Worm (Caenorhabditis elegans): ENCODE measurements around the gene M01H9.3.

The M01H9.3 gene

DNA sequence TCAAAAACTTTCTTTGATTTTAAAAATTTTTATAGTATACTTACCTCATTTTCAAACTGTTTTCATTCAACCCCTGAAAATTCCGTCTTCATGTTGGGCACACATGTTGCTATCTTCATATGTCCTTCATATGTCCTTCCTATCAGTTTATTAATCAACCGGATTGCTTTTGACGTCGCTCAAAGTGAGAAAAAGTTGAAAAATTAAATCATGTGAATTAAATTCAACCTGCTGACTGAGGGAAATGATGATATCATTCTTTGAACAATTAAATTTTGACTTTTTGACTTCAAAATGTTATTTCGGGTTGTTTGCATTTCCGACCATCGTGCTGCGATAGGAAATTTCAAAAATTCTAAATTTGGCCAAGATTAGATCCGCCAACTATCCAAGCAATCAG is 7.7 kb upstream of the M01H9.3 start:
- TF ChIP-seq dao-5 (tag; optimal IDR thresholded peaks at IDR 0.05) (no peak), W03F9.2 (tag; optimal IDR thresholded peaks at IDR 0.05) (no peak), him-1 (tag; optimal IDR thresholded peaks at IDR 0.05) (no peak)

DNA sequence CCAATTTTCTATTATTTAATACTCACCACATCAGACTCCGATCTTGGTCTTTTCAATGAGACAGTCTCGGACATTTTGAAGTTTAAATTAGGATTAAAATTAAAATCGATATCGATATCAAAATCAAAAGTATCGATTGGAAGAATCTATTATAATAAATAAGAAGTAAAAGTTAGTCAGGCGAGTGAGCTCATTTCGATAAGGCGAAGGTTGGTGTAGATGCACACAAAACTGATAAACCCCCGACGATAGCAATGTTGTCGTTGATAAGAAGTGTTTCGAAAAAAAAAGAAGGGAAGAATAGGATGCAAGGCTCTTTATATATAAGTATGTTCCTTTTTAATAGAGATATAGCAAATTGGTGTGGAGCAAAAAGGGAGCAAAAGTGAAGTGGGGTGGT is 5.7 kb upstream of the M01H9.3 start, which contains the start of gene M01H9.4:
Gene M01H9.4 (minus strand): TSS at position 379 of the 400 bp plus-strand sequence.
- TF ChIP-seq dao-5 (tag; optimal IDR thresholded peaks at IDR 0.05) (no peak), him-1 (tag; optimal IDR thresholded peaks at IDR 0.05) (no peak), W03F9.2 (tag; optimal IDR thresholded peaks at IDR 0.05) (no peak)

DNA sequence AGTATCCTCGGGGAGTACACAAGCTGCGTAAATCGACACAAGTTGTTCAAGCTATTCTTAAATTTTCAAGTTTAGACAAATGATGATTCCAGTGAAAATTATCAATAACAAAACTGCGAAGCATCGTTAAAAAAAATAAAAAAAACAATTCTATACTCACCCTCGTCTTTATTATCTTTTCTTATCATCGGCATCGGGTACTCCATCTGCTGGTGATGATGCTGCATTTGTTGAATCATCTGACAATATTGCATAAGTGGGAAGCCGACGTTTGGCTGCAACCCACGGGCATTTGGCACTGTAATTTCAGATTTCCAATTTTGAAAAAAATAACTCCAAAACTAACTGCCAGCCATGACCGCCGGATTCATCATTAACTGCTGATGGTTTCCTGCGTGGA is 4.4 kb upstream of the M01H9.3 start:
- TF ChIP-seq him-1 (tag; optimal IDR thresholded peaks at IDR 0.05) (no peak), dao-5 (tag; optimal IDR thresholded peaks at IDR 0.05) (no peak), W03F9.2 (tag; optimal IDR thresholded peaks at IDR 0.05) (no peak)

- TF ChIP-seq W03F9.2 (tag; optimal IDR thresholded peaks at IDR 0.05) (no peak), him-1 (tag; optimal IDR thresholded peaks at IDR 0.05) (no peak), dao-5 (tag; optimal IDR thresholded peaks at IDR 0.05) (no peak)
These were observed 3.2 kb upstream of the M01H9.3 start, which contains the start of gene M01H9.10 for ce11 chrIV:4480027-4480426. M01H9.10 (minus strand) TSS chrIV:4480127.

- TF ChIP-seq dao-5 (tag; optimal IDR thresholded peaks at IDR 0.05) (no peak), W03F9.2 (tag; optimal IDR thresholded peaks at IDR 0.05) (no peak), him-1 (tag; optimal IDR thresholded peaks at IDR 0.05) (no peak)
These were observed 1.8 kb upstream of the M01H9.3 start for ce11 chrIV:4478612-4479011.

- TF ChIP-seq W03F9.2 (tag; optimal IDR thresholded peaks at IDR 0.05) (no peak), him-1 (tag; optimal IDR thresholded peaks at IDR 0.05) (no peak), dao-5 (tag; optimal IDR thresholded peaks at IDR 0.05) (no peak)
These were observed 1.3 kb downstream of the M01H9.3 start for ce11 chrIV:4475362-4476086.

DNA sequence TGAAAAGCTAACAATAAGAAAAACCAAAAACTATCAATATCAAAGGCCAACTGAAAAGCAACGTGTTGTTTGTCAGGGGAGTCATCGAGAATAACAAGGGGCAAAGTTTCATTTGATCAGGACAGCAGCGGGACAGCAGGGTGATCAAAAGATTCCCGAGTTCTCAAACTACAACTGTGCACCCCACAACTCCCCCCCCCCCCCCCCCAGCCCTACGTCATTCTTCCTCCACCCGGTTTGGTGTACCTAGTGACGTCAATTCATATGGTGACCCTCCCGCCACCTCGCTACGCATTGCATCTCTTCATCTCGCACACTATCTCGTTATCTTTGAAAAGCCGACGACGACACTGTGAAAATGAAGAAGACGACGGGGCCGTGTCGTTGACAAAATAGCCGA is 3.1 kb downstream of the M01H9.3 start:
- TF ChIP-seq him-1 (tag; optimal IDR thresholded peaks at IDR 0.05) (no peak), W03F9.2 (tag; optimal IDR thresholded peaks at IDR 0.05) (no peak), dao-5 (tag; optimal IDR thresholded peaks at IDR 0.05) (no peak)

DNA sequence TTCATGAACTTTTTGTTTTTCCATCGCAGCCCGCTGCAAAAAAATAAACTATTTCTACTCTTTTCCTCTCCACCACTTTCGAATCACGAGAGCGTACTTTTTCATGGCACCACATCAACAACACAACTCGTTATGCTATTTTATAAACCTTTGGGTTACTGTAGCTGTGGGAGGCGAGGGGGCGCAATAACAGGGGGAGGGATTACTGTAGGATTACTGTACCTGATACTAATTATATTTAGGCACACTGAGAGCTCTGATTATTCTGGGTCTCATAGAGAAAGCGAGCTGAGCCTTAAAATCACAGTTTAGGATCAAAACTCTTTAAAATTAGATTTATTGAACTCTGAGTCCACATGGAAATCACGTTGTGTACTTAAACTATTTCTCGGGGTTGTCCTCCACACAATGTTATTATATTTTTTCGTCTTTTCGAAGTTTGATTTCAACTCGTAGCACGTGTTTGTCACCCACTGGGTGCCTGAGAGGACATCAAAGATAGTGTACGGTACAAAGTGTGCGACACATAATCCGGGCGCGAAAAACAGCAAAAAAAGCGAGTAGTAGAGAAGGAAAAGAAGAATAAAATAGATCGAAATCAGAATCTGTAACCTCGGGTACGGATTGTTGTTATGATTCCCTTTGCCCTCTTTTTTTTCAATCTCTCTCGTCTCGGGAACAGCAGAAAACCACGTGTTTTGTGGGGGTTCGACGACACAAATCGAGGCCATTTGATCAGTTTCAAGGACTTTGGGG is 4.3 kb downstream of the M01H9.3 start:
- no peak for TF ChIP-seq W03F9.2 (tag; optimal IDR thresholded peaks at IDR 0.05)
- TF ChIP-seq him-1 (tag; optimal IDR thresholded peaks at IDR 0.05) = no peak
- TF ChIP-seq dao-5 (tag; optimal IDR thresholded peaks at IDR 0.05) = no peak

DNA sequence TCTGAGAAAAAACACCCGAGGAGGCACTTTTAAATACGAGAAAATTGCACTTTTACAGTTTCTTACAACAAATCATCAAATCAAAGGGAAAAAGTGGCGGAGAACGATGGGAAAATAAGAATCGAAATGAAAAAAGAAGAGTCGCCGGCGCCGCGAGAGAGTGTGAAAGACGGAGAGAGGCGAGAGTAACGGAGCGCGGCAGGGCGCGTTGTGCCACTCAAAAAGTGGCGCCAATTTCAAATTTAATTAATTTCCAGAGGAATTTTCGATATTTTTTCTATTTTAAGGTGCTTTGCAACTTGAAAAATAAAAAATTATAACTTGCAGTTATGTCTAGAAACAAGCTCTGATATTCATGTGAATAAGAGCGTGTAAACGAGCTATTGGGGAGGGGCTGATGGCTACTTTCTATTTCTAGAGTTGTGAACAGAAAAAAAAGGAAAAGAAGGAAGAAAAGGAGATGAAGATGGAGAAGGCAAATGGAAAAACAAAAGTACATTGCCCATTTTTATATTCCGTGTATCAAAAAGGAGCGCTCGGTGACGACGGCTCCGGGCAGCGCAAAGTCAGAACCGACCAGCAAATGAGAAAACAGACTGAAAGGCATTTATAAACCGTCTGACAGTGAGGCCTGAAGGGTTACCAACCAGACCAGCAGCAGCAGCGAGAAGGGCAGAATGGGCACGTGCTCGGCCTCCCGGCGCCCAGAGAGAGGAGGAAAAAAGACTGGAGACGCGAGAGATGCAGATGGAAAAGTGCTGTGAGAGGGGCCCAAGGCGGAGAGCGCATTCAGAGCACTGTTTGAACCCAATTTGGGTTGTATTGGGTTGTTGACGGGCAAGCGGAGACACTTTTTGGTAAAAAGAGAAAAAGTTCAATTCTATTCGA is 5.7 kb downstream of the M01H9.3 start:
- no peak for TF ChIP-seq him-1 (tag; optimal IDR thresholded peaks at IDR 0.05)
- TF ChIP-seq W03F9.2 (tag; optimal IDR thresholded peaks at IDR 0.05) = peak; percentile 4
- TF ChIP-seq dao-5 (tag; optimal IDR thresholded peaks at IDR 0.05) = no peak

ce11 chrIV:4469770-4470709 is 6.8 kb downstream of the M01H9.3 start:
- TF ChIP-seq W03F9.2 (tag; optimal IDR thresholded peaks at IDR 0.05) (peak; percentile 27), dao-5 (tag; optimal IDR thresholded peaks at IDR 0.05) (peak; percentile 25), him-1 (tag; optimal IDR thresholded peaks at IDR 0.05) (peak; percentile 3)

- no peak for TF ChIP-seq W03F9.2 (tag; optimal IDR thresholded peaks at IDR 0.05)
- no peak for TF ChIP-seq him-1 (tag; optimal IDR thresholded peaks at IDR 0.05)
- no peak for TF ChIP-seq dao-5 (tag; optimal IDR thresholded peaks at IDR 0.05)
These were observed 7.8 kb downstream of the M01H9.3 start for ce11 chrIV:4469055-4469454.

ce11 chrIV:4468046-4468727 is 8.7 kb downstream of the M01H9.3 start:
- TF ChIP-seq him-1 (tag; optimal IDR thresholded peaks at IDR 0.05) (peak; percentile 18), W03F9.2 (tag; optimal IDR thresholded peaks at IDR 0.05) (peak; percentile 17), dao-5 (tag; optimal IDR thresholded peaks at IDR 0.05) (no peak)

Measured in whole organism, L4/young adult.